Worm (Caenorhabditis elegans) whole organism, early embryonic: Measurements from ENCODE around the gene npl-10.

Experiments
- B0310.2 ChIP-seq: sonication (generic microtip); optimal IDR thresholded peaks from 2 replicates; lab custom pipeline; 2016; ENCODE audit warnings: mild to moderate bottlenecking, missing genetic modification characterization, missing compliant biosample characterization
- F13C5.2 ChIP-seq: sonication (generic microtip); optimal IDR thresholded peaks from 2 replicates; lab custom pipeline; 2017; ENCODE audit warnings: mild to moderate bottlenecking, missing genetic modification characterization, inconsistent platforms, missing compliant biosample characterization
- aly-1 ChIP-seq: sonication (generic microtip); optimal IDR thresholded peaks from 2 replicates; lab custom pipeline; 2016; ENCODE audit warnings: missing genetic modification characterization, missing compliant biosample characterization
- ama-1 ChIP-seq: fragments of 150-350 bp; optimal IDR thresholded peaks from 2 replicates; lab custom pipeline; 2014
- ceh-13 ChIP-seq: fragments of 200-800 bp; sonication (Bioruptor generic); optimal IDR thresholded peaks from 2 replicates; lab custom pipeline; 2018; ENCODE audit warnings: mild to moderate bottlenecking, missing genetic modification characterization, missing compliant biosample characterization
- ceh-36 ChIP-seq: sonication (generic microtip); optimal IDR thresholded peaks from 2 replicates; lab custom pipeline; 2016; ENCODE audit warnings: missing genetic modification characterization, inconsistent platforms, missing compliant biosample characterization
- ets-7 ChIP-seq: sonication (generic microtip); optimal IDR thresholded peaks from 2 replicates; lab custom pipeline; 2016; ENCODE audit warnings: missing genotype, missing genetic modification characterization, missing compliant biosample characterization
- flt-1 ChIP-seq: fragments of 200-800 bp; sonication (Bioruptor generic); IDR thresholded peaks from 2 replicates; pipeline ENCODE4 v1.3.6; 2022; ENCODE audit warnings: missing genetic modification characterization, missing compliant biosample characterization
- hmbx-1 ChIP-seq: sonication (generic microtip); optimal IDR thresholded peaks from 2 replicates; lab custom pipeline; 2016; ENCODE audit warnings: mild to moderate bottlenecking, missing genetic modification characterization, missing compliant biosample characterization
- hmg-4 ChIP-seq: fragments of 200-800 bp; sonication (Bioruptor generic); optimal IDR thresholded peaks from 2 replicates; lab custom pipeline; 2018; ENCODE audit warnings: mild to moderate bottlenecking, missing genetic modification characterization, missing compliant biosample characterization
- hnd-1 ChIP-seq: sonication (generic microtip); optimal IDR thresholded peaks from 2 replicates; lab custom pipeline; 2016; ENCODE audit warnings: missing genetic modification characterization, missing compliant biosample characterization
- pes-1 ChIP-seq: fragments of 200-800 bp; sonication (Bioruptor generic); IDR thresholded peaks from 2 replicates; pipeline ENCODE4 v1.3.6; 2022; ENCODE audit warnings: missing genetic modification reagents, missing genetic modification characterization, missing compliant biosample characterization
- scrt-1 ChIP-seq: fragments of 200-800 bp; sonication (Bioruptor generic); IDR thresholded peaks from 2 replicates; pipeline ENCODE4 v1.3.6; 2022; ENCODE audit warnings: missing genetic modification characterization, missing compliant biosample characterization
- sea-1 ChIP-seq: fragments of 200-800 bp; sonication (Bioruptor generic); conservative IDR thresholded peaks from 2 replicates; pipeline ENCODE4 v1.3.6; 2022; ENCODE audit warnings: missing genetic modification characterization, missing compliant biosample characterization
- tbx-11 ChIP-seq: fragments of 200-800 bp; sonication (Bioruptor generic); IDR thresholded peaks from 2 replicates; pipeline ENCODE4 v1.3.6; 2022; ENCODE audit warnings: missing genetic modification characterization, missing compliant biosample characterization
- tbx-37 ChIP-seq: fragments of 200-800 bp; sonication (Bioruptor generic); conservative IDR thresholded peaks from 2 replicates; pipeline ENCODE4 v1.3.6; 2022; ENCODE audit warnings: missing genetic modification reagents, missing genetic modification characterization, missing compliant biosample characterization
- tra-4 ChIP-seq: sonication (generic microtip); optimal IDR thresholded peaks from 2 replicates; lab custom pipeline; 2017; ENCODE audit warnings: missing genetic modification characterization, missing compliant biosample characterization

Gene npl-10

DNA sequence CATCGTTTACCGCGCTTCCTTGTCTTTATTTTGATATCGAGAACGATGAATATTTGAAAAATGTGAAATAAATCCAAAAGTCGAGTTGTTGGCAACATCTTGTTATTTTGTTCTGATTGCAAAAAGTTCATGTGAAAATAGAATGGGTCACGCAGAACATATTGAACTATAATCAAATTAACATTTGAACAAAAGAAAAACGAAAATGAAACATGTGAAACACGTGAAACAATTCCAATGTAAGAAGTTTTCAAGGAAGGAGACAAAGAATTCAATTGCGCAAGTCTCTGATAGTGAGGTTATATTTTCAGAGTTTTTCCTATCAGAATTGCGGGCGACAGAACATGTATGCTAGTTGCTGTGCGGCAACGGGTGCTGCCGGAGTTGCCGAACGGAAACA, 4.3 kb downstream of the npl-10 start, which contains the start of gene F37A8.2:
Gene F37A8.2 (minus strand): TSS at position 101 of the 400 bp plus-strand sequence.
- TF ChIP-seq aly-1 (no peak), scrt-1 (GFP tag; lab: Robert Waterston, UW) (no peak), hmg-4 (GFP tag; lab: Kevin White, UChicago) (no peak), flt-1 (GFP tag; lab: Robert Waterston, UW) (no peak), hnd-1 (tag; lab: Kevin White, UChicago) (no peak), sea-1 (GFP tag; lab: Robert Waterston, UW) (no peak), F13C5.2 (tag; lab: Kevin White, UChicago) (no peak), tbx-11 (no peak), ama-1 (lab: Kevin White, UChicago) (no peak), ceh-36 (tag; lab: Kevin White, UChicago) (no peak), B0310.2 (no peak), tra-4 (no peak), ets-7 (tag; lab: Kevin White, UChicago) (no peak), pes-1 (no peak), hmbx-1 (no peak), tbx-37 (no peak)

DNA sequence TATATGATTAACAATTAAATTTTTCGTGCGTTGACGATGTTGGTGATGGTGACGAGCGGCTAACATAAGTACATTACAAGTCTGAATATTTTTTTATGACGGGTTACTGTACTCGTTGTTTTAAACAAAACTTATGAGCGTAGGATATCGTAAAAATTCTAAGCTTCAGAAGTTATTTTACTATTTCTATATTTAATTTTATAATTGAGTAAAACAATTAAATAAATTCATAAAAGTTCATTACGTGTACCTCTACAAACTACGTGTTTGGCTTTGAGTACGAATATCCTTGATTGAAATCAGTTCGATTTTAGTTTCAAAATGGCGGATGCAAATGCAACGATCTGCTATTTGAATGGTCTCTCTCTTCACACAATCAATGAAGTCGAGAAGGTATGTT, 7.6 kb downstream of the npl-10 start, which contains the start of gene F37A8.1:
Gene F37A8.1 (plus strand): TSS at position 301 of the 400 bp plus-strand sequence.
- TF ChIP-seq sea-1 (GFP tag; lab: Robert Waterston, UW), result no peak
- TF ChIP-seq hmg-4 (GFP tag; lab: Kevin White, UChicago), result no peak
- no peak for TF ChIP-seq hmbx-1
- TF ChIP-seq scrt-1 (GFP tag; lab: Robert Waterston, UW), result no peak
- no peak for TF ChIP-seq aly-1

DNA sequence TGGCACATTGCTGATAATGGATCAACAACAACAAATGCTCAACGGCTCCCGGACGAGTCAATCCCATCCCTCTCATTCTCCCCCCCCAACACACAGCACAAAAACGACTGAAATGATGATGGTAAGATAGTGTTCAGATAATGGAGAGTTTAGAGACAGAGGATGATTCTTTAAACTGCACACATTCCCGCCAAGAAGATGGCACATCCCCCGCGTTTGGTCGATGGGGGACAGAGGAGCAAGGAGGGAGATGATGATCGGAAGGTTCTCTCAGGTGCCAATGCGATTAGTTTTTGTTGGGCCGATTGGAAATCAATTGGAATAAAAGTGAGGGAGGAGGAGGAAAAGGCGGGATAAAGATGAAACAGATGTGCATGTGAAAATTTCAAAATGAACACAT, 8.3 kb downstream of the npl-10 start:
- TF ChIP-seq ceh-13 (GFP tag; lab: Kevin White, UChicago) (no peak), tbx-11 (no peak), ceh-36 (tag; lab: Kevin White, UChicago) (no peak), hmbx-1 (no peak), aly-1 (no peak), B0310.2 (no peak), F13C5.2 (tag; lab: Kevin White, UChicago) (no peak), flt-1 (GFP tag; lab: Robert Waterston, UW) (no peak), sea-1 (GFP tag; lab: Robert Waterston, UW) (no peak), tra-4 (no peak), scrt-1 (GFP tag; lab: Robert Waterston, UW) (no peak), pes-1 (no peak), hmg-4 (GFP tag; lab: Kevin White, UChicago) (no peak), ama-1 (lab: Kevin White, UChicago) (no peak)

DNA sequence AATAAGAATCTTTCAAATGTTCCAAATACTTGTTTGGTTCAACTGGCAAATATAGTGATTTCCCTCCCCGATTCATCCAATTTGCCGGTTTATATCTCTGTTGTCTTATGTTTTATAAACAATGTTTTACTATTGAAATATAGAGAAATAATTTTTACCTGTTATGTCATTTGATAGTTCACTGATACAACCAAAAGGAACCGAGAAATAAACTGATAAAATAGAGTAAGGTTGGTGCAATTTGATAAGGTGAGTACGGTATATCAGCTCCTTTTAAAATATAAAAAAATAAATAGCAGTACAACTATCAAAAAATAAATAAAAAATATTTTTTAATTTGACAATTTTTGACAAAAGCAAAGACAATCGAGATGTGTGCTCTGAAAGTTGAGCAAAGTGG, 8.9 kb downstream of the npl-10 start:
- TF ChIP-seq ceh-36 (tag; lab: Kevin White, UChicago), result no peak
- no peak for TF ChIP-seq ets-7 (tag; lab: Kevin White, UChicago)
- TF ChIP-seq ama-1 (lab: Kevin White, UChicago), result no peak
- no peak for TF ChIP-seq pes-1
- no peak for TF ChIP-seq tbx-37
- TF ChIP-seq aly-1, result no peak
- no peak for TF ChIP-seq scrt-1 (GFP tag; lab: Robert Waterston, UW)
- TF ChIP-seq F13C5.2 (tag; lab: Kevin White, UChicago), result no peak
- no peak for TF ChIP-seq hmg-4 (GFP tag; lab: Kevin White, UChicago)
- no peak for TF ChIP-seq flt-1 (GFP tag; lab: Robert Waterston, UW)
- no peak for TF ChIP-seq hmbx-1
- no peak for TF ChIP-seq tra-4
- TF ChIP-seq B0310.2, result no peak
- TF ChIP-seq hnd-1 (tag; lab: Kevin White, UChicago), result no peak
- no peak for TF ChIP-seq ceh-13 (GFP tag; lab: Kevin White, UChicago)
- no peak for TF ChIP-seq sea-1 (GFP tag; lab: Robert Waterston, UW)
- no peak for TF ChIP-seq tbx-11

DNA sequence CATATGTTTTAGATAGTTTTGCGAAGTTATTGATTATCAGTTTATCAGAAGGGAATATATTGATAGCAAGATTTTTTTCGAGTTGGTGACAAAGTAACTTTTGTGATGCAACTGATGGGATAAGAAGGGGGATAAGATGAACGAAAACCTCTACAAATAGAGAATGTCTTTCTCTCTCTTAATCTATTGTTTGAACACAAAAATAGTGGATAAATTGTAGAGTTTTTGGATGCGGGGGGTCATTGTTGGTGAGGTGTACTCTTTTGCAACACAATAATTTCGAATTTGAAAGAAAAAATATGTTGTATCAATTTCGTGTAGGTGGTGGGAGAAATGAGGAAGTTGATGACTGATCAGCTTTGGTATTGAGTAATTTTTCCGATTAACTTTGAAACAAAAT, 9.6 kb downstream of the npl-10 start, which contains the start of gene ZK1058.9:
Gene ZK1058.9 (minus strand): TSS at position 101 of the 400 bp plus-strand sequence.
- TF ChIP-seq ama-1 (lab: Kevin White, UChicago) (no peak), B0310.2 (no peak), flt-1 (GFP tag; lab: Robert Waterston, UW) (no peak), ceh-13 (GFP tag; lab: Kevin White, UChicago) (no peak), ets-7 (tag; lab: Kevin White, UChicago) (no peak), ceh-36 (tag; lab: Kevin White, UChicago) (no peak), aly-1 (no peak), tbx-37 (no peak), scrt-1 (GFP tag; lab: Robert Waterston, UW) (no peak), hmbx-1 (no peak)

DNA sequence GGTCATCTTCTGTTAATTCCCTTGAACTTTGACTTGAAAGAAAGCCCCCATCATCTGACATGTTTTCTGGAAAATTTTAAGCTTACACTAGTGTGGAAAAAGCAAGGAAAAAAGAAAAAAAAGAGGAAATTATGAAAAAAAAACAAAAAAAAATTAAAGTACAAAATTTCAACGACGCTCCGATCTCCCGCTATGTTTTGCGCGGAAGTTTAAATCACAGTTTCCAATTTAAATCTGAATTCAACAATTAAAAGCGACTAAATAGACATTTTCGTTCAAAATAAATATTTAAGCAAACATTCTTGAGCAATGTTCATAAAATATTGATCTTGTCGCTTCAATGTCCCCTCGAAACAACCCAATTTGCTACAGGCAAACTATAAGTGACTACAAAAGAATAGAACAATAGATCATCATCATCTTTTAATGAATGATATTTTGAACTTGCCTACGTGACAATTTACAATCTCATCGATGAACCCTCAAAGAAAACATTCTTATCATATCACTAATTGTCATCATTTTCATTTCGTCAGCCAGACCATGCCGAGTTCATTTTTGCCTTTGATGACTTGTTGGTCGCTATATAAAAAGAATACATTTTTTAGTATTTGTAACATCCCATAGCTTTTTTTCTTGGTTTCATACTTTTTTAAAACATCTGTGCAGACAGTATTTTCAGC, 13.9 kb downstream of the npl-10 start, which contains the start of the genes metl-6 and nit-1:
Gene metl-6 (minus strand): TSS at position 66 of the 683 bp plus-strand sequence.
Gene nit-1 (plus strand): TSS at position 562 of the 683 bp plus-strand sequence.
- TF ChIP-seq tbx-11 (no peak), pes-1 (no peak), ceh-13 (GFP tag; lab: Kevin White, UChicago) (no peak), hnd-1 (tag; lab: Kevin White, UChicago) (no peak), tra-4 (no peak), ets-7 (tag; lab: Kevin White, UChicago) (no peak), scrt-1 (GFP tag; lab: Robert Waterston, UW) (no peak), sea-1 (GFP tag; lab: Robert Waterston, UW) (no peak), ama-1 (lab: Kevin White, UChicago) (no peak), tbx-37 (no peak), B0310.2 (no peak), aly-1 (no peak), hmbx-1 (no peak)

DNA sequence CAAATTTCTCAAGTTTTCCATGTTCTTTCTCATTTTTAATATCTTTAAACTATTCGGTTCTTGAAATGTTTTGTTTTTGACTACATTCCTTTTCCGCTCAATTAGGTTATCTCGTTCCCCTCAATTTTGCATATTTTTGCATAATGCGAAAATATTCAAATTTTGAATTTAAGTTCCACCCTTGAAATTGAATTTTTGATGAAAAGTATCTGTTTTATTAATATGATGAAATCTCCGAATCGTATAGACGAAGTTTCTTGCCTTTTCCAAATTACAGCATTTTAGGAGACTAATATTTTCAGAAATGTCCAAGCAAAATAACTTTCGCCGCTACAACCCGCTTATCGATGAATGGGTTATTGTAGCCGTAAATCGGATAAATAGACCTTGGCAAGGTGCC, 17.1 kb downstream of the npl-10 start, which contains the start of gene ZK1058.3:
Gene ZK1058.3 (plus strand): TSS at position 301 of the 400 bp plus-strand sequence.
- TF ChIP-seq hmg-4 (GFP tag; lab: Kevin White, UChicago), result no peak
- no peak for TF ChIP-seq tbx-37
- TF ChIP-seq pes-1, result no peak
- no peak for TF ChIP-seq ceh-36 (tag; lab: Kevin White, UChicago)
- no peak for TF ChIP-seq F13C5.2 (tag; lab: Kevin White, UChicago)
- TF ChIP-seq ets-7 (tag; lab: Kevin White, UChicago), result no peak
- no peak for TF ChIP-seq aly-1
- TF ChIP-seq ceh-13 (GFP tag; lab: Kevin White, UChicago), result no peak
- no peak for TF ChIP-seq flt-1 (GFP tag; lab: Robert Waterston, UW)
